Worm (Caenorhabditis elegans): ENCODE results near the gene K01A2.10.

K01A2.10 gene

ce11 chrII:278636-279035 is 44.3 kb downstream of the K01A2.10 start, which contains the start of gene B0432.8 (continued):
- TF ChIP-seq ets-4 (tag; optimal IDR thresholded peaks at IDR 0.05) (no peak), pag-3 (tag; optimal IDR thresholded peaks at IDR 0.05; ENCODE audit: borderline replicate concordance) (no peak)

ce11 chrII:273872-274271 is 49.0 kb downstream of the K01A2.10 start, which contains the start of gene B0432.7:
B0432.7 (minus strand) TSS chrII:273972.
- no peak for TF ChIP-seq ama-1 (optimal IDR thresholded peaks at IDR 0.05)
- no peak for TF ChIP-seq fkh-10 (GFP tag; optimal IDR thresholded peaks at IDR 0.05)
- TF ChIP-seq pha-4 (tag; optimal IDR thresholded peaks at IDR 0.05) = no peak
- TF ChIP-seq C08G9.2 (tag; optimal IDR thresholded peaks at IDR 0.05) = no peak
- no peak for TF ChIP-seq rnt-1 (tag; optimal IDR thresholded peaks at IDR 0.05)

Measured in whole organism, late embryonic.